Worm (Caenorhabditis elegans): Measurements from ENCODE around the gene dnc-2.

Gene dnc-2

DNA sequence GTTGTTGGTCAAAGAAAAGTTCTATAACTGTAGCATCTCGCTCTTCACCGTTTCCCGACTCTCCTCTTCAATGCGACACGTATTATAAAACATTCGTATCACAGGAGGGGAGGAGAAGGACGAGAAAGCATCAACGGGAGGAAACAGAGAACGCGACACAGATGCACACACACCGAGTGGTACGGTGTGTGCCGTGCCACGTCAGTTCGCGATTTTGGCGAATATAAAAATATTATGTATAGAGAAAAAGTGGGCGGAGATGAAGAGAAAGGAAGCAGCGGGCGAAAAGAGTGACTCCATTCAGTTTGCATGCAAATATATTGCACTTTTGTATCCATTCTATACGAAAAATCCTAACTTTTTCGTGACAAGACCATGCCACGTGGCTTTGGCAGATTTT lies 10.8 kb downstream of the dnc-2 start (continued):
- TF ChIP-seq lin-35 (GFP tag; optimal IDR thresholded peaks at IDR 0.05) (no peak), lin-54 (GFP tag; optimal IDR thresholded peaks at IDR 0.05) (peak; percentile 33), let-526 (GFP tag; IDR thresholded peaks at IDR 0.05) (no peak), egl-18 (GFP tag; IDR thresholded peaks at IDR 0.05) (no peak), snpc-3.4 (tag; optimal IDR thresholded peaks at IDR 0.05) (peak; percentile 35), ceh-58 (GFP tag; IDR thresholded peaks at IDR 0.05) (no peak), nhr-120 (GFP tag; IDR thresholded peaks at IDR 0.05) (no peak), rcor-1 (GFP tag; IDR thresholded peaks at IDR 0.05) (no peak), F10E7.11 (tag; optimal IDR thresholded peaks at IDR 0.05) (no peak), dox-1 (GFP tag; IDR thresholded peaks at IDR 0.05) (peak; percentile 40; the same call in 1 of the 2 replicates), sptf-2 (GFP tag; optimal IDR thresholded peaks at IDR 0.05) (no peak), pha-4 (tag; optimal IDR thresholded peaks at IDR 0.05) (no peak), ztf-6 (GFP tag; IDR thresholded peaks at IDR 0.05) (no peak), dpff-1 (tag; optimal IDR thresholded peaks at IDR 0.05) (no peak), lsy-27 (tag; optimal IDR thresholded peaks at IDR 0.05; ENCODE audit: borderline replicate concordance, insufficient read depth) (no peak), pbrm-1 (GFP tag; IDR thresholded peaks at IDR 0.05) (no peak), T26A5.8 (tag; optimal IDR thresholded peaks at IDR 0.05) (no peak), mel-28 (tag; optimal IDR thresholded peaks at IDR 0.05; ENCODE audit: borderline replicate concordance) (no peak), ztf-25 (GFP tag; IDR thresholded peaks at IDR 0.05) (no peak), lin-26 (GFP tag; IDR thresholded peaks at IDR 0.05) (no peak), F23B12.7 (tag; optimal IDR thresholded peaks at IDR 0.05; ENCODE audit: insufficient read depth) (no peak), tbx-9 (tag; optimal IDR thresholded peaks at IDR 0.05; ENCODE audit: borderline replicate concordance) (no peak), cebp-1 (GFP tag; IDR thresholded peaks at IDR 0.05) (no peak), cebp-1 (tag; optimal IDR thresholded peaks at IDR 0.05) (no peak), akir-1 (GFP tag; optimal IDR thresholded peaks at IDR 0.05) (no peak), bed-2 (GFP tag; IDR thresholded peaks at IDR 0.05) (no peak), ztf-18 (tag; optimal IDR thresholded peaks at IDR 0.05) (no peak), mxl-1 (tag; optimal IDR thresholded peaks at IDR 0.05) (no peak), ceh-40 (GFP tag; IDR thresholded peaks at IDR 0.05) (no peak), ztf-3 (GFP tag; optimal IDR thresholded peaks at IDR 0.05) (no peak), ZK185.1 (tag; optimal IDR thresholded peaks at IDR 0.05; ENCODE audit: poor library complexity, severe bottlenecking) (no peak), Y67H2A.10 (GFP tag; conservative IDR thresholded peaks at IDR 0.05) (no peak), attf-3 (GFP tag; conservative IDR thresholded peaks at IDR 0.05) (no peak), nfya-2 (GFP tag; IDR thresholded peaks at IDR 0.05) (no peak), madf-6 (GFP tag; IDR thresholded peaks at IDR 0.05) (peak; percentile 23; the same call in 1 of the 2 replicates), aptf-3 (GFP tag; IDR thresholded peaks at IDR 0.05) (no peak), hrde-1 (tag; optimal IDR thresholded peaks at IDR 0.05; ENCODE audit: borderline replicate concordance) (peak; percentile 50), ceh-79 (tag; optimal IDR thresholded peaks at IDR 0.05) (no peak), ztf-22 (GFP tag; optimal IDR thresholded peaks at IDR 0.05) (no peak), aptf-2 (GFP tag; conservative IDR thresholded peaks at IDR 0.05) (no peak), cebp-2 (GFP tag; IDR thresholded peaks at IDR 0.05) (no peak), C06A6.2 (GFP tag; conservative IDR thresholded peaks at IDR 0.05) (no peak), snpc-1.3 (tag; optimal IDR thresholded peaks at IDR 0.05; ENCODE audit: insufficient read depth) (no peak), madf-10 (tag; optimal IDR thresholded peaks at IDR 0.05) (no peak), mes-4 (tag; optimal IDR thresholded peaks at IDR 0.05) (peak; percentile 1), F22D6.2 (tag; optimal IDR thresholded peaks at IDR 0.05) (no peak), attf-6 (GFP tag; IDR thresholded peaks at IDR 0.05) (no peak), zim-3 (tag; optimal IDR thresholded peaks at IDR 0.05) (no peak), D2030.7 (GFP tag; IDR thresholded peaks at IDR 0.05) (0 out of 2 replicates have a peak, but pooled peaks have one; percentile 35)

All from whole organism, young adult.